Fruit fly (Drosophila melanogaster): ENCODE data around the gene CG31365.

DNA sequence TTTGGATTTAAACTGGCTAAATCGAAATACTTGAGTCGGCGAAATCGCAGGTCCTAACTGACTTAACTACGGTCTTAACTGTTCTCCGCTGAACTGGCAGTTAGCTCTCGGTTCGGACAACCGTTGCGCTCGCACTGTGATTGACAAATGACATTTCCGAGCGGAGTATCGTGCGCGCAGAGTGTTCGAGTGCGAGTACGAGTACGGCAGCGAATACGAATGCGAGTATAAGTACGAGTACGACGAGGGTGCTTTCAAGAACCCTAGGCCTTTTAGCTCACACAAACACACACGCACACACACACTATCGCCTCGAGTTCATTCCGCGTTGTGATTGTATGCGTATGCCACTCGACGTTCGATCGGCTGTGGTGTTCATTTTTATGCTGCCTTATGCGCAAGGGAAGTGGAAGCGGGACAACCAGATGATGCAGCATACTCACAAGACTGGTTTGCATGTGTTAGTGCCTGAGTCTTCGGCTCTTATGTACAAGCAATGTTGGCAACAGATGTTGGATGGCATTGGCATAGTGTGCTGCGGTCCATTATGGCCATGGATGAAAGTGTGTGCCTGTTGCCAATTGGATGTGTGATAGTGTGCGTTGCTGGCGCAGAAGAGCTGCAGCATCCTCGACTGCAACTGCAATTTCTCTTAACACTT lies 15.6 kb upstream of the CG31365 start, which contains the start of gene hh:
- TF ChIP-seq Hnf4 (GFP tag; optimal IDR thresholded peaks at IDR 0.05), result no peak
- TF ChIP-seq jim (GFP tag; optimal IDR thresholded peaks at IDR 0.05), result no peak
- TF ChIP-seq fru (GFP tag; optimal IDR thresholded peaks at IDR 0.05), result peak; percentile 11
- TF ChIP-seq Myc (optimal IDR thresholded peaks at IDR 0.05), result no peak
- TF ChIP-seq Hr83 (GFP tag; optimal IDR thresholded peaks at IDR 0.05; ENCODE audit: poor library complexity, severe bottlenecking), result peak; percentile 59
- TF ChIP-seq CrebA (GFP tag; optimal IDR thresholded peaks at IDR 0.05; ENCODE audit: borderline replicate concordance), result no peak
- TF ChIP-seq GATAd (GFP tag; optimal IDR thresholded peaks at IDR 0.05), result no peak
- TF ChIP-seq psq (GFP tag; optimal IDR thresholded peaks at IDR 0.05), result peak; percentile 23
- TF ChIP-seq lola (GFP tag; optimal IDR thresholded peaks at IDR 0.05), result no peak
- no peak for TF ChIP-seq pan (optimal IDR thresholded peaks at IDR 0.05)
- TF ChIP-seq OdsH (GFP tag; optimal IDR thresholded peaks at IDR 0.05), result no peak
- TF ChIP-seq Sp1 (GFP tag; optimal IDR thresholded peaks at IDR 0.05), result no peak
- TF ChIP-seq dsf (GFP tag; optimal IDR thresholded peaks at IDR 0.05; ENCODE audit: borderline replicate concordance), result no peak
- no peak for TF ChIP-seq Hr78 (GFP tag; optimal IDR thresholded peaks at IDR 0.05)
